Fruit fly (Drosophila melanogaster): Measurements from ENCODE around the gene CG8813.

Gene CG8813

DNA sequence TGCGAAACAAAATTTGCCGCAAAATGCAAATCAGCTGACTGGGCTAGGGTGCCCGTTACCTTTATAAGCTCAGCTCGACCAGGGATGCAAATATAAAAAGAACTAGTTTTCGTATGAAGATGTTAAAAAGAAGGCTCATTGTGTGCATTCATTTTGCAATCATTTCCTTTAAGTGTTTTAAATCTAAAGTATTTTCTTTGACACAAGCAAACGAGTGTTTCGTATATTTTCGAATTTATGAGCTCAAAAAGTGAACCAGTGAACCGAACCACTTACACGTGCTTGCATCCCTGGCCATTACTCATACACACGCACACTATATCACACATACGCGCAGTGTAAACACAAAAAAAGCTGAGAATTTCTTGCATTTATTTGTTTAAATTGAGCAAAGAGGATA is 8.7 kb downstream of the CG8813 start, which contains the start of the genes Prx6a and Sbat (continued):
- TF ChIP-seq tll (GFP tag; optimal IDR thresholded peaks at IDR 0.05) (peak in 1 of 2 experiments; percentile 64), Sox102F (GFP tag; optimal IDR thresholded peaks at IDR 0.05) (peak; percentile 53), zen (tag; optimal IDR thresholded peaks at IDR 0.05) (peak; percentile 72), E2f1 (GFP tag; IDR thresholded peaks at IDR 0.05) (peak; percentile 50), CG1603 (tag; optimal IDR thresholded peaks at IDR 0.05) (peak; percentile 68), crol (GFP tag; IDR thresholded peaks at IDR 0.05) (no peak), her (GFP tag; optimal IDR thresholded peaks at IDR 0.05) (peak; percentile 69), Sry-δ (GFP tag; optimal IDR thresholded peaks at IDR 0.05) (peak; percentile 52), CG1602 (GFP tag; optimal IDR thresholded peaks at IDR 0.05) (peak; percentile 47), Adf1 (GFP tag; IDR thresholded peaks at IDR 0.05) (no peak), ara (GFP tag; IDR thresholded peaks at IDR 0.05) (no peak), CG4707 (GFP tag; optimal IDR thresholded peaks at IDR 0.05) (no peak), zf30C (GFP tag; optimal IDR thresholded peaks at IDR 0.05) (no peak), CG8281 (tag; optimal IDR thresholded peaks at IDR 0.05) (peak; percentile 31), tin (GFP tag; optimal IDR thresholded peaks at IDR 0.05) (peak; percentile 73), Nf-YA (GFP tag; IDR thresholded peaks at IDR 0.05) (no peak), Side (GFP tag; optimal IDR thresholded peaks at IDR 0.05) (peak; percentile 77), CG13894 (tag; optimal IDR thresholded peaks at IDR 0.05) (peak; percentile 85), dmrt11E (tag; optimal IDR thresholded peaks at IDR 0.05) (peak; percentile 65), Taf1 (GFP tag; IDR thresholded peaks at IDR 0.05) (peak; percentile 58; the same call in 1 of the 2 replicates), Blimp-1 (GFP tag; optimal IDR thresholded peaks at IDR 0.05) (peak; percentile 58), Xrp1 (GFP tag; IDR thresholded peaks at IDR 0.05) (peak; percentile 79), Dbx (GFP tag; IDR thresholded peaks at IDR 0.05) (peak; percentile 61; the same call in 2 of the 3 replicates), TFAM (GFP tag; optimal IDR thresholded peaks at IDR 0.05) (no peak), CG16815 (GFP tag; optimal IDR thresholded peaks at IDR 0.05) (peak; percentile 48), pho (GFP tag; optimal IDR thresholded peaks at IDR 0.05) (peak; percentile 70), nerfin-2 (GFP tag; IDR thresholded peaks at IDR 0.05; ENCODE audit: partially characterized antibody) (no peak), CG6791 (GFP tag; IDR thresholded peaks at IDR 0.05; ENCODE audit: partially characterized antibody) (no peak), nerfin-1 (tag; optimal IDR thresholded peaks at IDR 0.05) (peak; percentile 68), Spps (tag; optimal IDR thresholded peaks at IDR 0.05) (peak; percentile 38), Ptx1 (GFP tag; IDR thresholded peaks at IDR 0.05) (peak; percentile 70), CG14441 (GFP tag; IDR thresholded peaks at IDR 0.05) (peak; percentile 62), CG12659 (GFP tag; optimal IDR thresholded peaks at IDR 0.05) (peak; percentile 73), fru (optimal IDR thresholded peaks at IDR 0.05) (no peak), CG17612 (GFP tag; IDR thresholded peaks at IDR 0.05) (no peak), tap (tag; optimal IDR thresholded peaks at IDR 0.05) (peak; percentile 37), CG16863 (GFP tag; optimal IDR thresholded peaks at IDR 0.05) (peak; percentile 65), CG12071 (GFP tag; optimal IDR thresholded peaks at IDR 0.05) (peak; percentile 27), NC2β (GFP tag; optimal IDR thresholded peaks at IDR 0.05) (peak; percentile 63), Ssrp (tag; optimal IDR thresholded peaks at IDR 0.05) (peak; percentile 60), Hmx (GFP tag; optimal IDR thresholded peaks at IDR 0.05) (no peak), CG11398 (GFP tag; optimal IDR thresholded peaks at IDR 0.05) (peak; percentile 62), Bteb2 (GFP tag; optimal IDR thresholded peaks at IDR 0.05) (peak; percentile 47), Deaf1 (tag; optimal IDR thresholded peaks at IDR 0.05) (peak; percentile 35), CHES-1-like (GFP tag; optimal IDR thresholded peaks at IDR 0.05) (peak; percentile 83), CG9876 (GFP tag; optimal IDR thresholded peaks at IDR 0.05) (peak; percentile 63), pros (GFP tag; optimal IDR thresholded peaks at IDR 0.05) (no peak), CG12391 (tag; optimal IDR thresholded peaks at IDR 0.05) (peak; percentile 79), ci (GFP tag; IDR thresholded peaks at IDR 0.05) (peak; percentile 50; the same call in 1 of the 3 replicates), CG33557 (GFP tag; optimal IDR thresholded peaks at IDR 0.05) (peak; percentile 66), Hsf (GFP tag; optimal IDR thresholded peaks at IDR 0.05) (peak; percentile 75)
